Worm (Caenorhabditis elegans) whole organism, early embryonic: Measurements from ENCODE around the gene cpb-1.

ENCODE experiments used
- aly-1 ChIP-seq: sonication (generic microtip); optimal IDR thresholded peaks from 2 replicates; lab custom pipeline; 2016; ENCODE audit warnings: missing genetic modification characterization, missing compliant biosample characterization
- ama-1 ChIP-seq: fragments of 150-350 bp; optimal IDR thresholded peaks from 2 replicates; lab custom pipeline; 2014
- ceh-13 ChIP-seq: fragments of 200-800 bp; sonication (Bioruptor generic); optimal IDR thresholded peaks from 2 replicates; lab custom pipeline; 2018; ENCODE audit warnings: mild to moderate bottlenecking, missing genetic modification characterization, missing compliant biosample characterization
- ets-7 ChIP-seq: sonication (generic microtip); optimal IDR thresholded peaks from 2 replicates; lab custom pipeline; 2016; ENCODE audit warnings: missing genotype, missing genetic modification characterization, missing compliant biosample characterization
- flt-1 ChIP-seq: fragments of 200-800 bp; sonication (Bioruptor generic); IDR thresholded peaks from 2 replicates; pipeline ENCODE4 v1.3.6; 2022; ENCODE audit warnings: missing genetic modification characterization, missing compliant biosample characterization
- hmbx-1 ChIP-seq: sonication (generic microtip); optimal IDR thresholded peaks from 2 replicates; lab custom pipeline; 2016; ENCODE audit warnings: mild to moderate bottlenecking, missing genetic modification characterization, missing compliant biosample characterization
- hmg-4 ChIP-seq: fragments of 200-800 bp; sonication (Bioruptor generic); optimal IDR thresholded peaks from 2 replicates; lab custom pipeline; 2018; ENCODE audit warnings: mild to moderate bottlenecking, missing genetic modification characterization, missing compliant biosample characterization
- hnd-1 ChIP-seq: sonication (generic microtip); optimal IDR thresholded peaks from 2 replicates; lab custom pipeline; 2016; ENCODE audit warnings: missing genetic modification characterization, missing compliant biosample characterization
- pes-1 ChIP-seq: fragments of 200-800 bp; sonication (Bioruptor generic); IDR thresholded peaks from 2 replicates; pipeline ENCODE4 v1.3.6; 2022; ENCODE audit warnings: missing genetic modification reagents, missing genetic modification characterization, missing compliant biosample characterization
- scrt-1 ChIP-seq: fragments of 200-800 bp; sonication (Bioruptor generic); IDR thresholded peaks from 2 replicates; pipeline ENCODE4 v1.3.6; 2022; ENCODE audit warnings: missing genetic modification characterization, missing compliant biosample characterization
- sea-1 ChIP-seq: fragments of 200-800 bp; sonication (Bioruptor generic); conservative IDR thresholded peaks from 2 replicates; pipeline ENCODE4 v1.3.6; 2022; ENCODE audit warnings: missing genetic modification characterization, missing compliant biosample characterization
- tbx-37 ChIP-seq: fragments of 200-800 bp; sonication (Bioruptor generic); conservative IDR thresholded peaks from 2 replicates; pipeline ENCODE4 v1.3.6; 2022; ENCODE audit warnings: missing genetic modification reagents, missing genetic modification characterization, missing compliant biosample characterization

ce11 chrIII:9346114-9346513, 24.0 kb downstream of the cpb-1 start:
- TF ChIP-seq hmbx-1 (tag; lab: Kevin White, UChicago) (no peak), sea-1 (no peak), ama-1 (lab: Kevin White, UChicago) (no peak), aly-1 (no peak), pes-1 (GFP tag; lab: Robert Waterston, UW) (no peak), ceh-13 (GFP tag; lab: Kevin White, UChicago) (no peak), ets-7 (tag; lab: Kevin White, UChicago) (no peak), hmg-4 (no peak), tbx-37 (GFP tag; lab: Robert Waterston, UW) (no peak), scrt-1 (GFP tag; lab: Robert Waterston, UW) (no peak), flt-1 (GFP tag; lab: Robert Waterston, UW) (no peak), hnd-1 (tag; lab: Kevin White, UChicago) (no peak)
